Comparison of ENCODE assay signal across 5 worm cellular contexts in genomic region chrV:10039837-10040236, ce11.
TF ChIP-seq lines count a peak whose summit lies in the region.

No protein-coding gene starts in this region.

TF ChIP-seq in whole organism, L1 larva, 84 proteins besides CTCF, POLR2A, EP300 and RAD21 (continues in another document):
- TF ChIP-seq nhr-11 (tag; optimal IDR thresholded peaks at IDR 0.05; lab: Kevin White, UChicago) (no peak), blmp-1 (tag; optimal IDR thresholded peaks at IDR 0.05; lab: Kevin White, UChicago) (peak; percentile 91), nhr-85 (tag; lab: Kevin White, UChicago) (peak; percentile 73), C16A3.4 (tag; optimal IDR thresholded peaks at IDR 0.05; lab: Kevin White, UChicago) (peak; percentile 28), nhr-90 (tag; optimal IDR thresholded peaks at IDR 0.05; lab: Kevin White, UChicago; ENCODE audit: poor library complexity) (peak; percentile 68), unc-62 (GFP tag; optimal IDR thresholded peaks at IDR 0.05; lab: Kevin White, UChicago) (no peak), xbp-1 (tag; optimal IDR thresholded peaks at IDR 0.05; lab: Kevin White, UChicago) (peak; percentile 26), nhr-20 (tag; optimal IDR thresholded peaks at IDR 0.05; lab: Kevin White, UChicago) (peak; percentile 85), hlh-4 (tag; optimal IDR thresholded peaks at IDR 0.05; lab: Kevin White, UChicago) (no peak), ztf-11 (tag; optimal IDR thresholded peaks at IDR 0.05; lab: Kevin White, UChicago) (peak in 1 of 2 experiments; percentile 7), egl-13 (tag; optimal IDR thresholded peaks at IDR 0.05; lab: Kevin White, UChicago) (peak; percentile 24), dsc-1 (tag; optimal IDR thresholded peaks at IDR 0.05; lab: Kevin White, UChicago) (peak; percentile 52), nhr-28 (tag; optimal IDR thresholded peaks at IDR 0.05; lab: Kevin White, UChicago) (no peak), elt-3 (tag; optimal IDR thresholded peaks at IDR 0.05; lab: Kevin White, UChicago) (peak in 3 of 6 experiments; percentile 7 to 49 (median 41)), lin-14 (GFP tag; optimal IDR thresholded peaks at IDR 0.05; lab: Kevin White, UChicago) (peak; percentile 79), F16B12.6 (tag; optimal IDR thresholded peaks at IDR 0.05; lab: Kevin White, UChicago) (peak; percentile 2), lin-35 (GFP tag; optimal IDR thresholded peaks at IDR 0.05; lab: Kevin White, UChicago) (peak; percentile 61 to 64), ztf-4 (tag; optimal IDR thresholded peaks at IDR 0.05; lab: Kevin White, UChicago) (peak; percentile 63)

TF ChIP-seq in whole organism, L3 larva, 47 proteins besides CTCF, POLR2A, EP300 and RAD21 (continues in another document):
- TF ChIP-seq skn-1 (tag; optimal IDR thresholded peaks at IDR 0.05; lab: Kevin White, UChicago), result peak; percentile 58
- TF ChIP-seq sea-2 (GFP tag; optimal IDR thresholded peaks at IDR 0.05; lab: Kevin White, UChicago), result no peak
- no peak for TF ChIP-seq aly-2 (tag; optimal IDR thresholded peaks at IDR 0.05; lab: Kevin White, UChicago)
- TF ChIP-seq egl-27 (tag; optimal IDR thresholded peaks at IDR 0.05; lab: Kevin White, UChicago), result no peak
- TF ChIP-seq jun-1 (tag; optimal IDR thresholded peaks at IDR 0.05; lab: Kevin White, UChicago), result peak; percentile 65
- no peak for TF ChIP-seq fos-1 (tag; optimal IDR thresholded peaks at IDR 0.05; lab: Kevin White, UChicago)
- no peak for TF ChIP-seq nhr-12 (tag; optimal IDR thresholded peaks at IDR 0.05; lab: Kevin White, UChicago)
- TF ChIP-seq snpc-4 (tag; optimal IDR thresholded peaks at IDR 0.05; lab: Kevin White, UChicago), result peak; percentile 59
- peak; percentile 76 for TF ChIP-seq hmg-11 (tag; optimal IDR thresholded peaks at IDR 0.05; lab: Kevin White, UChicago)
- TF ChIP-seq lin-39 (tag; optimal IDR thresholded peaks at IDR 0.05; lab: Kevin White, UChicago), result peak; percentile 46
- TF ChIP-seq ZK546.5 (tag; optimal IDR thresholded peaks at IDR 0.05; lab: Kevin White, UChicago), result no peak
- TF ChIP-seq nhr-43 (tag; optimal IDR thresholded peaks at IDR 0.05; lab: Kevin White, UChicago; ENCODE audit: poor library complexity, severe bottlenecking), result peak; percentile 32
- TF ChIP-seq R02D3.7 (tag; optimal IDR thresholded peaks at IDR 0.05; lab: Kevin White, UChicago), result no peak
- TF ChIP-seq nhr-76 (tag; optimal IDR thresholded peaks at IDR 0.05; lab: Kevin White, UChicago), result no peak
- no peak for TF ChIP-seq eor-1 (tag; optimal IDR thresholded peaks at IDR 0.05; lab: Kevin White, UChicago)
- TF ChIP-seq elt-3 (tag; optimal IDR thresholded peaks at IDR 0.05; lab: Kevin White, UChicago), result no peak
- TF ChIP-seq fkh-10 (GFP tag; optimal IDR thresholded peaks at IDR 0.05; lab: Kevin White, UChicago), result no peak
- TF ChIP-seq pha-4 (tag; optimal IDR thresholded peaks at IDR 0.05; lab: Kevin White, UChicago), result peak; percentile 93
- peak; percentile 2 for TF ChIP-seq mdl-1 (tag; optimal IDR thresholded peaks at IDR 0.05; lab: Kevin White, UChicago)

TF ChIP-seq in whole organism, early embryonic, 17 proteins besides CTCF, POLR2A, EP300 and RAD21:
- TF ChIP-seq sea-1 (GFP tag; conservative IDR thresholded peaks at IDR 0.05; lab: Robert Waterston, UW), result peak; percentile 45; the same call in 1 of the 2 replicates
- TF ChIP-seq aly-1 (tag; optimal IDR thresholded peaks at IDR 0.05; lab: Kevin White, UChicago), result peak; percentile 21
- peak; percentile 23 for TF ChIP-seq F13C5.2 (tag; optimal IDR thresholded peaks at IDR 0.05; lab: Kevin White, UChicago)
- no peak for TF ChIP-seq scrt-1 (GFP tag; IDR thresholded peaks at IDR 0.05; lab: Robert Waterston, UW)
- peak; percentile 2 for TF ChIP-seq B0310.2 (tag; optimal IDR thresholded peaks at IDR 0.05; lab: Kevin White, UChicago)
- peak; percentile 47 for TF ChIP-seq hmg-4 (GFP tag; optimal IDR thresholded peaks at IDR 0.05; lab: Kevin White, UChicago)
- TF ChIP-seq tbx-37 (GFP tag; conservative IDR thresholded peaks at IDR 0.05; lab: Robert Waterston, UW), result 0 out of 2 replicates have a peak, but pooled peaks have one; percentile 9
- TF ChIP-seq tbx-11 (GFP tag; IDR thresholded peaks at IDR 0.05; lab: Robert Waterston, UW), result no peak
- TF ChIP-seq ama-1 (optimal IDR thresholded peaks at IDR 0.05; lab: Kevin White, UChicago), result no peak

TF ChIP-seq in whole organism, midembryonic, 9 proteins besides CTCF, POLR2A, EP300 and RAD21:
- TF ChIP-seq ref-1 (GFP tag; conservative IDR thresholded peaks at IDR 0.05; lab: Robert Waterston, UW) (no peak), ztf-23 (GFP tag; IDR thresholded peaks at IDR 0.05; lab: Robert Waterston, UW) (peak; percentile 60; the same call in 1 of the 2 replicates), ztf-29 (GFP tag; IDR thresholded peaks at IDR 0.05; lab: Robert Waterston, UW) (no peak), T22C8.4 (GFP tag; IDR thresholded peaks at IDR 0.05; lab: Robert Waterston, UW) (no peak), cog-1 (tag; optimal IDR thresholded peaks at IDR 0.05; lab: Kevin White, UChicago) (peak; percentile 29), med-1 (GFP tag; optimal IDR thresholded peaks at IDR 0.05; lab: Kevin White, UChicago; ENCODE audit: insufficient read depth) (no peak), tab-1 (GFP tag; IDR thresholded peaks at IDR 0.05; lab: Robert Waterston, UW) (0 out of 2 replicates have a peak, but pooled peaks have one; percentile 52), flt-1 (GFP tag; IDR thresholded peaks at IDR 0.05; lab: Robert Waterston, UW) (0 out of 2 replicates have a peak, but pooled peaks have one; percentile 61), klf-2 (GFP tag; conservative IDR thresholded peaks at IDR 0.05; lab: Robert Waterston, UW) (no peak)

TF ChIP-seq in whole organism, young adult, 124 proteins besides CTCF, POLR2A, EP300 and RAD21 (continues in another document):
- TF ChIP-seq K12H6.12 (tag; optimal IDR thresholded peaks at IDR 0.05; lab: Kevin White, UChicago) (peak; percentile 49), pha-4 (tag; optimal IDR thresholded peaks at IDR 0.05; lab: Kevin White, UChicago) (peak; percentile 62), aptf-2 (GFP tag; conservative IDR thresholded peaks at IDR 0.05; lab: Robert Waterston, UW) (no peak), snpc-3.4 (tag; optimal IDR thresholded peaks at IDR 0.05; lab: Kevin White, UChicago) (no peak), let-607 (tag; optimal IDR thresholded peaks at IDR 0.05; lab: Kevin White, UChicago) (peak in 1 of 2 experiments; percentile 27), mes-4 (tag; optimal IDR thresholded peaks at IDR 0.05; lab: Kevin White, UChicago) (no peak), lag-1 (GFP tag; IDR thresholded peaks at IDR 0.05; lab: Robert Waterston, UW) (no peak), K11D2.4 (GFP tag; IDR thresholded peaks at IDR 0.05; lab: Robert Waterston, UW) (0 out of 2 replicates have a peak, but pooled peaks have one; percentile 33), Y56A3A.18 (GFP tag; IDR thresholded peaks at IDR 0.05; lab: Robert Waterston, UW) (peak; percentile 82), nhr-27 (tag; optimal IDR thresholded peaks at IDR 0.05; lab: Kevin White, UChicago) (no peak), ztf-26 (tag; optimal IDR thresholded peaks at IDR 0.05; lab: Kevin White, UChicago) (peak; percentile 54), Y79H2A.3 (GFP tag; conservative IDR thresholded peaks at IDR 0.05; lab: Robert Waterston, UW) (no peak), B0336.3 (GFP tag; IDR thresholded peaks at IDR 0.05; lab: Robert Waterston, UW) (peak; percentile 69), egrh-3 (GFP tag; IDR thresholded peaks at IDR 0.05; lab: Robert Waterston, UW) (peak; percentile 48), ceh-79 (tag; optimal IDR thresholded peaks at IDR 0.05; lab: Kevin White, UChicago) (no peak), let-526 (GFP tag; IDR thresholded peaks at IDR 0.05; lab: Robert Waterston, UW) (0 out of 2 replicates have a peak, but pooled peaks have one; percentile 65), snpc-4 (GFP tag; optimal IDR thresholded peaks at IDR 0.05; lab: Kevin White, UChicago) (no peak), snpc-4 (tag; optimal IDR thresholded peaks at IDR 0.05; lab: Kevin White, UChicago) (peak in 2 of 4 experiments; percentile 31 to 48), madf-10 (tag; optimal IDR thresholded peaks at IDR 0.05; lab: Kevin White, UChicago) (peak; percentile 47), Y67H2A.10 (GFP tag; conservative IDR thresholded peaks at IDR 0.05; lab: Robert Waterston, UW) (no peak), ceh-27 (GFP tag; optimal IDR thresholded peaks at IDR 0.05; lab: Kevin White, UChicago) (peak; percentile 48), mcd-1 (GFP tag; IDR thresholded peaks at IDR 0.05; lab: Robert Waterston, UW) (peak; percentile 59), lin-26 (GFP tag; IDR thresholded peaks at IDR 0.05; lab: Robert Waterston, UW) (no peak), lir-1 (GFP tag; conservative IDR thresholded peaks at IDR 0.05; lab: Robert Waterston, UW) (peak; percentile 68), chd-7 (tag; optimal IDR thresholded peaks at IDR 0.05; lab: Kevin White, UChicago) (peak; percentile 46), cebp-1 (GFP tag; IDR thresholded peaks at IDR 0.05; lab: Robert Waterston, UW) (peak; percentile 36; the same call in 1 of the 2 replicates), cebp-1 (tag; optimal IDR thresholded peaks at IDR 0.05; lab: Kevin White, UChicago) (peak; percentile 71), dox-1 (GFP tag; IDR thresholded peaks at IDR 0.05; lab: Robert Waterston, UW) (peak; percentile 69), nfya-1 (tag; optimal IDR thresholded peaks at IDR 0.05; lab: Kevin White, UChicago; ENCODE audit: borderline replicate concordance, insufficient read depth) (no peak), nhr-179 (tag; optimal IDR thresholded peaks at IDR 0.05; lab: Kevin White, UChicago) (no peak), F33H1.4 (GFP tag; IDR thresholded peaks at IDR 0.05; lab: Robert Waterston, UW) (no peak), nhr-80 (tag; optimal IDR thresholded peaks at IDR 0.05; lab: Kevin White, UChicago) (peak; percentile 76), F55B11.4 (tag; optimal IDR thresholded peaks at IDR 0.05; lab: Kevin White, UChicago; ENCODE audit: borderline replicate concordance, insufficient read depth) (no peak), pbrm-1 (GFP tag; IDR thresholded peaks at IDR 0.05; lab: Robert Waterston, UW) (0 out of 2 replicates have a peak, but pooled peaks have one; percentile 36), gei-17 (GFP tag; optimal IDR thresholded peaks at IDR 0.05; lab: Kevin White, UChicago) (peak; percentile 22), ztf-18 (tag; optimal IDR thresholded peaks at IDR 0.05; lab: Kevin White, UChicago) (peak; percentile 19), ceh-91 (GFP tag; IDR thresholded peaks at IDR 0.05; lab: Robert Waterston, UW) (no peak), attf-5 (GFP tag; optimal IDR thresholded peaks at IDR 0.05; lab: Kevin White, UChicago) (peak; percentile 32), lin-54 (GFP tag; optimal IDR thresholded peaks at IDR 0.05; lab: Kevin White, UChicago) (peak; percentile 36), dpl-1 (GFP tag; optimal IDR thresholded peaks at IDR 0.05; lab: Kevin White, UChicago) (no peak), lin-40 (tag; optimal IDR thresholded peaks at IDR 0.05; lab: Kevin White, UChicago) (peak; percentile 55)

Comparison
In these comparisons a context has a peak if more than half of its experiments do, and no peak if none do; other contexts are left out.
1. Of the 8 proteins assayed by ChIP-seq in both whole organism, young adult and whole organism, L1 larva: peak only in whole organism, young adult: none; only in whole organism, L1 larva: dpl-1 and nhr-90; in both: none; in neither: 3; mixed calls (peak in some experiments, not most) for 3.